Worm (Caenorhabditis elegans) whole organism, mixed stage, embryonic: ENCODE data around the gene fbxa-5.
"Not testable (repeated sequence)": the region's sequence is repeated elsewhere in the genome, so short reads cannot be mapped to it uniquely, and the experiment has no call there.

ENCODE experiments used
- elt-3 ChIP-seq: fragments of 150-350 bp; optimal IDR thresholded peaks from 2 replicates; lab custom pipeline; 2014; ENCODE audit warnings: missing biosample characterization, missing genetic modification characterization
- zip-8 ChIP-seq: fragments of 150-350 bp; optimal IDR thresholded peaks from 2 replicates; lab custom pipeline; 2014; ENCODE audit warnings: missing biosample characterization, missing genetic modification characterization

- not testable (repeated sequence) for TF ChIP-seq elt-3, zip-8
Measured at ce11 chrIII:1357973-1358372, 17.8 kb upstream of the fbxa-5 start, which contains the start of gene Y82E9BR.8.
